Fruit fly (Drosophila melanogaster) whole organism, embryonic: ENCODE data around the gene ppl.

ENCODE experiments used
- Ada2b ChIP-seq: fragments of 200-800 bp; sonication (Bioruptor generic); IDR thresholded peaks from 2 replicates; pipeline ENCODE4 v1.3.6; 2022; ENCODE audit warnings: missing biosample characterization, missing genetic modification characterization
- BtbVII ChIP-seq: fragments of 200-800 bp; sonication (Bioruptor generic); optimal IDR thresholded peaks from 3 replicates; lab custom pipeline; 2017; ENCODE audit warnings: missing biosample characterization, mild to moderate bottlenecking, missing genetic modification characterization
- CG10274 ChIP-seq: fragments of 200-800 bp; sonication (Bioruptor generic); optimal IDR thresholded peaks from 3 replicates; lab custom pipeline; 2017; ENCODE audit warnings: missing biosample characterization, mild to moderate bottlenecking, missing genetic modification characterization
- CG10565 ChIP-seq: fragments of 200-800 bp; sonication (Bioruptor generic); optimal IDR thresholded peaks from 3 replicates; lab custom pipeline; 2016; ENCODE audit warnings: missing biosample characterization, mild to moderate bottlenecking, missing genetic modification characterization
- CG11695 ChIP-seq: fragments of 200-800 bp; sonication (Bioruptor generic); IDR thresholded peaks from 3 replicates; pipeline ENCODE4 v1.3.6; 2022; ENCODE audit warnings: missing biosample characterization, missing genetic modification characterization
- CG12071 ChIP-seq: fragments of 200-800 bp; sonication (Bioruptor generic); optimal IDR thresholded peaks from 3 replicates; lab custom pipeline; 2018; ENCODE audit warnings: missing biosample characterization, mild to moderate bottlenecking, missing genetic modification characterization
- CG12659 ChIP-seq: fragments of 200-800 bp; sonication (Bioruptor generic); optimal IDR thresholded peaks from 3 replicates; lab custom pipeline; 2017; ENCODE audit warnings: mild to moderate bottlenecking, missing biosample characterization, missing genetic modification reagents, missing genetic modification characterization
- CG13775 ChIP-seq: fragments of 200-800 bp; sonication (Bioruptor generic); optimal IDR thresholded peaks from 3 replicates; lab custom pipeline; 2017; ENCODE audit warnings: missing biosample characterization, mild to moderate bottlenecking, missing genetic modification characterization
- CG1602 ChIP-seq: fragments of 200-800 bp; sonication (Bioruptor generic); optimal IDR thresholded peaks from 3 replicates; lab custom pipeline; 2016; ENCODE audit warnings: missing biosample characterization, missing genetic modification characterization
- CG16815 ChIP-seq: fragments of 200-800 bp; sonication (Bioruptor generic); optimal IDR thresholded peaks from 3 replicates; lab custom pipeline; 2017; ENCODE audit warnings: missing biosample characterization, mild to moderate bottlenecking, missing genetic modification characterization
- CG17802 ChIP-seq: fragments of 200-800 bp; sonication (Bioruptor generic); optimal IDR thresholded peaks from 2 replicates; lab custom pipeline; 2018; ENCODE audit warnings: missing biosample characterization, mild to moderate bottlenecking, missing genetic modification characterization, moderate library complexity
- CG17829 ChIP-seq: fragments of 200-800 bp; optimal IDR thresholded peaks from 2 replicates; lab custom pipeline; 2019; ENCODE audit warnings: missing biosample characterization, mild to moderate bottlenecking, missing genetic modification characterization, moderate library complexity
- CG1832 ChIP-seq: fragments of 200-800 bp; sonication (Bioruptor generic); optimal IDR thresholded peaks from 2 replicates; lab custom pipeline; 2017; ENCODE audit warnings: missing biosample characterization, mild to moderate bottlenecking, missing genetic modification characterization, inconsistent platforms
- CG18619 ChIP-seq: fragments of 200-800 bp; sonication (Bioruptor generic); optimal IDR thresholded peaks from 3 replicates; lab custom pipeline; 2017; ENCODE audit warnings: missing biosample characterization, mild to moderate bottlenecking, missing genetic modification characterization
- CG31365 ChIP-seq: fragments of 200-800 bp; sonication (Bioruptor generic); optimal IDR thresholded peaks from 2 replicates; lab custom pipeline; 2018; ENCODE audit warnings: missing biosample characterization, mild to moderate bottlenecking, missing genetic modification characterization
- CG3163 ChIP-seq: fragments of 200-800 bp; sonication (Bioruptor generic); optimal IDR thresholded peaks from 3 replicates; lab custom pipeline; 2016; ENCODE audit warnings: missing biosample characterization, missing genetic modification characterization
- CG3726 ChIP-seq: fragments of 200-800 bp; sonication (Bioruptor generic); IDR thresholded peaks from 3 replicates; pipeline ENCODE4, ENCODE4 v1.3.6; 2022; ENCODE audit warnings: missing biosample characterization, missing genetic modification characterization
- CG6272 ChIP-seq: fragments of 200-800 bp; sonication (Bioruptor generic); IDR thresholded peaks from 2 replicates; pipeline ENCODE4 v1.3.6; 2022; ENCODE audit warnings: missing biosample characterization, missing genetic modification characterization
- CG6683 ChIP-seq: fragments of 200-800 bp; sonication (Bioruptor generic); optimal IDR thresholded peaks from 2 replicates; lab custom pipeline; 2017; ENCODE audit warnings: missing biosample characterization, mild to moderate bottlenecking, missing genetic modification characterization, missing genetic modification reagents
- CG6765 ChIP-seq: fragments of 200-800 bp; sonication (Bioruptor generic); optimal IDR thresholded peaks from 3 replicates; lab custom pipeline; 2017; ENCODE audit warnings: missing biosample characterization, mild to moderate bottlenecking, missing genetic modification characterization
- Dek ChIP-seq: fragments of 200-800 bp; sonication (Bioruptor generic); optimal IDR thresholded peaks from 3 replicates; lab custom pipeline; 2019; ENCODE audit warnings: missing biosample characterization, mild to moderate bottlenecking, missing genetic modification characterization, moderate library complexity
- ERR ChIP-seq: fragments of 200-800 bp; sonication (Bioruptor generic); optimal IDR thresholded peaks from 2 replicates; lab custom pipeline; 2016; ENCODE audit warnings: missing biosample characterization, missing genetic modification characterization
- Hey ChIP-seq: fragments of 200-800 bp; sonication (Bioruptor generic); optimal IDR thresholded peaks from 3 replicates; lab custom pipeline; 2018; ENCODE audit warnings: missing biosample characterization, mild to moderate bottlenecking, missing genetic modification characterization
- Mad ChIP-seq: fragments of 200-800 bp; sonication (Bioruptor generic); optimal IDR thresholded peaks from 2 replicates; lab custom pipeline; 2016; ENCODE audit warnings: missing biosample characterization, missing genetic modification characterization
- Med ChIP-seq: fragments of 200-800 bp; sonication (Bioruptor generic); peaks from one replicate; lab custom pipeline; 2016; ENCODE audit warnings: missing biosample characterization, missing genetic modification characterization, mild to moderate bottlenecking, inconsistent platforms, moderate library complexity
- NfI ChIP-seq: fragments of 200-800 bp; sonication (Bioruptor generic); optimal IDR thresholded peaks from 3 replicates; lab custom pipeline; 2018; ENCODE audit warnings: missing biosample characterization, mild to moderate bottlenecking, missing genetic modification characterization, moderate library complexity
- Side ChIP-seq: fragments of 200-800 bp; sonication (Bioruptor generic); optimal IDR thresholded peaks from 2 replicates; lab custom pipeline; 2016; ENCODE audit warnings: missing biosample characterization, missing genetic modification characterization
- YL-1 ChIP-seq: fragments of 200-800 bp; sonication (Bioruptor generic); optimal IDR thresholded peaks from 3 replicates; lab custom pipeline; 2017; ENCODE audit warnings: missing biosample characterization, mild to moderate bottlenecking, missing genetic modification characterization
- al ChIP-seq: fragments of 200-800 bp; sonication (Bioruptor generic); IDR thresholded peaks from 2 replicates; pipeline ENCODE4 v1.3.6; 2022; ENCODE audit warnings: missing biosample characterization, missing genetic modification characterization
- amos ChIP-seq: fragments of 200-800 bp; sonication (Bioruptor generic); IDR thresholded peaks from 2 replicates; pipeline ENCODE4 v1.3.6; 2022; ENCODE audit warnings: missing biosample characterization, missing genetic modification characterization; ENCODE audit not compliant: partially characterized antibody
- eve ChIP-seq, 2 experiments: fragments of >200 bp; optimal IDR thresholded peaks; 2 replicates each; lab custom pipeline; 2017; ENCODE audit warnings: missing biosample characterization in 2 of 2, missing genetic modification characterization in 2 of 2
- fd3F ChIP-seq: fragments of 200-800 bp; sonication (Bioruptor generic); optimal IDR thresholded peaks from 2 replicates; lab custom pipeline; 2018; ENCODE audit warnings: missing biosample characterization, mild to moderate bottlenecking, missing genetic modification characterization, moderate library complexity
- fu2 ChIP-seq: fragments of 200-800 bp; sonication (Bioruptor generic); optimal IDR thresholded peaks from 2 replicates; lab custom pipeline; 2016; ENCODE audit warnings: missing biosample characterization, missing genetic modification characterization
- hb ChIP-seq: fragments of 200-800 bp; sonication (Bioruptor generic); IDR thresholded peaks from 3 replicates; pipeline ENCODE4 v1.3.6; 2022; ENCODE audit warnings: missing biosample characterization, missing genetic modification characterization; ENCODE audit not compliant: partially characterized antibody
- jigr1 ChIP-seq: fragments of 200-800 bp; sonication (Bioruptor generic); IDR thresholded peaks from 3 replicates; pipeline ENCODE4 v1.3.6; 2022; ENCODE audit warnings: missing biosample characterization, missing genetic modification characterization
- ken ChIP-seq: fragments of 200-800 bp; sonication (Bioruptor generic); IDR thresholded peaks from 3 replicates; pipeline ENCODE4 v1.3.6; 2022; ENCODE audit warnings: missing biosample characterization, missing genetic modification characterization
- lab ChIP-seq: fragments of 200-800 bp; sonication (Bioruptor generic); optimal IDR thresholded peaks from 3 replicates; lab custom pipeline; 2017; ENCODE audit warnings: missing biosample characterization, missing genetic modification characterization, mild to moderate bottlenecking, moderate library complexity, missing genetic modification reagents
- maf-S ChIP-seq: fragments of 200-800 bp; sonication (Bioruptor generic); optimal IDR thresholded peaks from 2 replicates; lab custom pipeline; 2016; ENCODE audit warnings: missing biosample characterization, missing genetic modification characterization
- mirr ChIP-seq: fragments of 200-800 bp; sonication (Bioruptor generic); optimal IDR thresholded peaks from 3 replicates; lab custom pipeline; 2018; ENCODE audit warnings: missing biosample characterization, mild to moderate bottlenecking, missing genetic modification characterization
- nau ChIP-seq: fragments of 200-800 bp; sonication (Bioruptor generic); optimal IDR thresholded peaks from 3 replicates; lab custom pipeline; 2017; ENCODE audit warnings: missing biosample characterization, mild to moderate bottlenecking, missing genetic modification characterization, missing genetic modification reagents
- pita ChIP-seq: fragments of 200-800 bp; sonication (Bioruptor generic); optimal IDR thresholded peaks from 2 replicates; lab custom pipeline; 2017; ENCODE audit warnings: missing biosample characterization, mild to moderate bottlenecking, missing genetic modification characterization
- pnt ChIP-seq: fragments of 200-800 bp; sonication (Bioruptor generic); optimal IDR thresholded peaks from 3 replicates; lab custom pipeline; 2016; ENCODE audit warnings: missing biosample characterization, missing genetic modification characterization
- ranshi ChIP-seq: fragments of 200-800 bp; sonication (Bioruptor generic); IDR thresholded peaks from 2 replicates; pipeline ENCODE4 v1.3.6; 2022; ENCODE audit warnings: missing biosample characterization, missing genetic modification characterization
- seq ChIP-seq: fragments of 200-800 bp; sonication (Bioruptor generic); IDR thresholded peaks from 2 replicates; pipeline ENCODE4 v1.3.6; 2022; ENCODE audit warnings: missing biosample characterization, missing genetic modification characterization
- stwl ChIP-seq: fragments of 200-800 bp; sonication (Bioruptor generic); optimal IDR thresholded peaks from 3 replicates; lab custom pipeline; 2018; ENCODE audit warnings: missing biosample characterization, mild to moderate bottlenecking, missing genetic modification characterization, moderate library complexity
- tup ChIP-seq: fragments of 200-800 bp; sonication (Bioruptor generic); optimal IDR thresholded peaks from 2 replicates; lab custom pipeline; 2016; ENCODE audit warnings: missing biosample characterization, mild to moderate bottlenecking, missing genetic modification characterization, moderate library complexity
- vvl ChIP-seq: fragments of 200-800 bp; sonication (Bioruptor generic); IDR thresholded peaks from 2 replicates; pipeline ENCODE4 v1.3.6; 2022; ENCODE audit warnings: missing biosample characterization, missing genetic modification characterization
- wek ChIP-seq: fragments of 200-800 bp; sonication (Bioruptor generic); optimal IDR thresholded peaks from 3 replicates; lab custom pipeline; 2018; ENCODE audit warnings: missing biosample characterization, mild to moderate bottlenecking, missing genetic modification characterization, moderate library complexity
- z ChIP-seq: fragments of 200-800 bp; sonication (Bioruptor generic); IDR thresholded peaks from 3 replicates; pipeline ENCODE4 v1.3.6; 2022; ENCODE audit warnings: missing biosample characterization, missing genetic modification characterization
- zen ChIP-seq: fragments of 200-800 bp; sonication (Bioruptor generic); optimal IDR thresholded peaks from 3 replicates; lab custom pipeline; 2018; ENCODE audit warnings: missing biosample characterization, mild to moderate bottlenecking, missing genetic modification characterization, moderate library complexity

The ppl gene

DNA sequence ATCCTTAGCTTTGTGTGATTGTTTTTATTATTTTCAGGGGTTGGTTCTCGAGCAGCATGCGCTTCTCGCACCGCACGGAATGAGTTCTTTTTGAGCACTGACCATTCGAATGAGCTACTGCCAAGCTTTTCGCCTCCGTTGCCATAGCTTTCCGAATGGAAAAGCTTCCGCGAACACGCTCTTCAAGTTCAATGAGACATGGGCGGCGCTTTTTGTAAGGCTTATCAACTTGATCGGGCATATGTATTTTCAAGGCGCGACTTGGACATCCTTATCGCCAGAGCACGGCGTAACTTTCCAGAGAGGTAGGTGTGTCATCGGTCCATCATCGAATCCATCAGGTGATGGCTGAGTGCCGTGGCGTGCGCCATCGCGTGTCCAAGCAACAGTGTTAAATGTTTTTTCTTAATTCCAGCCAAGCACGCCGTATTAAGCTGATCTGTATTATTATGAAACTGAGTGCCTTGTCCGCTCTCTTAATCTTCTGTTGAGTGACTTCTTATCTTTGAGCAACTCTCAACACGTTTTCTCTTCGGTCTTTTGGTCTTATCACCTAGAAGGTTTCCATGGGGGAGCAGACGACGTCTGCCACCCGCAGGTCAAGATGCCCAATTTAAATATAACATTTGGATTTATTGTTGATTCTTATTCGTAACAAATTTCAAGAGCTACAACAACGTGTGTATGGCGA is 1.3 kb downstream of the ppl start, which contains the start of gene AcCoAS (continued):
- peak; percentile 60 for TF ChIP-seq Side
- no peak for TF ChIP-seq CG18619 (GFP tag; lab: Kevin White, UChicago)
- peak; percentile 52 for TF ChIP-seq CG6765 (GFP tag; lab: Kevin White, UChicago)
- TF ChIP-seq jigr1 (GFP tag; lab: Robert Waterston, UW) = no peak
- TF ChIP-seq hb (GFP tag; lab: Robert Waterston, UW) = no peak
- TF ChIP-seq CG6683 (GFP tag; lab: Kevin White, UChicago) = peak; percentile 6
- peak; percentile 64 for TF ChIP-seq ERR (GFP tag; lab: Kevin White, UChicago)
- no peak for TF ChIP-seq eve (GFP tag; optimal IDR thresholded peaks at IDR 0.05; lab: Kevin White, UChicago)
- TF ChIP-seq CG31365 (tag; lab: Kevin White, UChicago) = no peak
- TF ChIP-seq Dek = peak; percentile 10
- TF ChIP-seq amos = peak; percentile 51; the same call in 1 of the 2 replicates
- TF ChIP-seq al (GFP tag; lab: Robert Waterston, UW) = no peak
- TF ChIP-seq CG3726 (GFP tag; lab: Robert Waterston, UW) = no peak
- peak; percentile 72 for TF ChIP-seq BtbVII
- TF ChIP-seq CG10565 (GFP tag; lab: Kevin White, UChicago) = no peak
- TF ChIP-seq CG11695 (GFP tag; lab: Robert Waterston, UW) = 0 out of 3 replicates have a peak, but pooled peaks have one; percentile 29
- TF ChIP-seq wek (GFP tag; lab: Kevin White, UChicago) = no peak
- no peak for TF ChIP-seq CG6272 (GFP tag; lab: Robert Waterston, UW)
- no peak for TF ChIP-seq Mad (GFP tag; lab: Kevin White, UChicago)
- no peak for TF ChIP-seq CG1832 (GFP tag; lab: Kevin White, UChicago)
- peak; percentile 93 for TF ChIP-seq Med
- TF ChIP-seq tup = no peak
- TF ChIP-seq YL-1 (GFP tag; lab: Kevin White, UChicago) = peak; percentile 0
- no peak for TF ChIP-seq CG13775 (GFP tag; lab: Kevin White, UChicago)
- TF ChIP-seq CG12659 (GFP tag; lab: Kevin White, UChicago) = peak; percentile 44
- TF ChIP-seq lab (GFP tag; lab: Kevin White, UChicago) = peak; percentile 78
- no peak for TF ChIP-seq Ada2b
- no peak for TF ChIP-seq zen
- peak; percentile 60 for TF ChIP-seq nau (GFP tag; lab: Kevin White, UChicago)
- TF ChIP-seq stwl (tag; lab: Kevin White, UChicago) = no peak
- no peak for TF ChIP-seq fu2 (GFP tag; lab: Kevin White, UChicago)
- TF ChIP-seq CG1602 (GFP tag; lab: Kevin White, UChicago) = no peak
- peak; percentile 34 for TF ChIP-seq CG12071 (GFP tag; lab: Kevin White, UChicago)
- TF ChIP-seq NfI = peak; percentile 37
- TF ChIP-seq seq (GFP tag; lab: Robert Waterston, UW) = no peak
- peak; percentile 33; the same call in 1 of the 2 replicates for TF ChIP-seq vvl (GFP tag; lab: Robert Waterston, UW)
- peak; percentile 85 for TF ChIP-seq CG3163 (GFP tag; lab: Kevin White, UChicago)
- peak; percentile 88 for TF ChIP-seq z (GFP tag; lab: Robert Waterston, UW)
- TF ChIP-seq maf-S = no peak
- no peak for TF ChIP-seq pnt (GFP tag; lab: Kevin White, UChicago)
- TF ChIP-seq fd3F (GFP tag; lab: Kevin White, UChicago) = no peak
- no peak for TF ChIP-seq CG16815 (GFP tag; lab: Kevin White, UChicago)
- TF ChIP-seq CG17802 (tag; lab: Kevin White, UChicago) = no peak
- peak; percentile 34 for TF ChIP-seq CG10274 (GFP tag; lab: Kevin White, UChicago)
- TF ChIP-seq mirr (GFP tag; lab: Kevin White, UChicago) = peak; percentile 82
- TF ChIP-seq pita (GFP tag; lab: Kevin White, UChicago) = no peak
- 0 out of 2 replicates have a peak, but pooled peaks have one; percentile 8 for TF ChIP-seq ranshi (GFP tag; lab: Robert Waterston, UW)
- TF ChIP-seq Hey (tag; lab: Kevin White, UChicago) = peak; percentile 27
- no peak for TF ChIP-seq CG17829 (tag; lab: Kevin White, UChicago)
- no peak for TF ChIP-seq ken (GFP tag; lab: Robert Waterston, UW)
